Fruit fly (Drosophila melanogaster): Measurements from ENCODE around the gene stumps.

The stumps gene

dm6 chr3R:14653039-14653852, 76.2 kb downstream of the stumps start (continued):
- peak; percentile 22 for TF ChIP-seq spab (GFP tag; optimal IDR thresholded peaks at IDR 0.05)
- no peak for TF ChIP-seq CG32006 (GFP tag; optimal IDR thresholded peaks at IDR 0.05)
- TF ChIP-seq CG11762 (GFP tag; optimal IDR thresholded peaks at IDR 0.05; ENCODE audit: insufficient read depth), result no peak
- peak; percentile 28 for TF ChIP-seq CG10669 (GFP tag; optimal IDR thresholded peaks at IDR 0.05)
- 0 out of 2 replicates have a peak, but pooled peaks have one; percentile 31 for TF ChIP-seq CG15336 (GFP tag; IDR thresholded peaks at IDR 0.05)
- peak; percentile 60 for TF ChIP-seq dsx (GFP tag; optimal IDR thresholded peaks at IDR 0.05; ENCODE audit: poor library complexity, severe bottlenecking)
- peak; percentile 22 for TF ChIP-seq CG9139 (GFP tag; optimal IDR thresholded peaks at IDR 0.05)
- TF ChIP-seq CG16779 (tag; optimal IDR thresholded peaks at IDR 0.05), result no peak
- TF ChIP-seq dac (GFP tag; optimal IDR thresholded peaks at IDR 0.05), result no peak
- TF ChIP-seq esn (GFP tag; optimal IDR thresholded peaks at IDR 0.05), result no peak
- peak; percentile 32 for TF ChIP-seq CG6808 (GFP tag; optimal IDR thresholded peaks at IDR 0.05)

dm6 chr3R:14654231-14654975, 77.4 kb downstream of the stumps start:
- TF ChIP-seq CG16779 (tag; optimal IDR thresholded peaks at IDR 0.05) (no peak), CG6792 (GFP tag; optimal IDR thresholded peaks at IDR 0.05) (no peak), fkh (GFP tag; optimal IDR thresholded peaks at IDR 0.05) (peak; percentile 81), ss (GFP tag; optimal IDR thresholded peaks at IDR 0.05) (peak in 1 of 2 experiments; percentile 27), CG6808 (GFP tag; optimal IDR thresholded peaks at IDR 0.05) (peak; percentile 13), eg (GFP tag; IDR thresholded peaks at IDR 0.05) (0 out of 3 replicates have a peak, but pooled peaks have one; percentile 16), CG6163 (GFP tag; IDR thresholded peaks at IDR 0.05) (peak; percentile 55)

dm6 chr3R:14654976-14655896, 78.2 kb downstream of the stumps start:
- TF ChIP-seq fd59A (GFP tag; optimal IDR thresholded peaks at IDR 0.05), result peak; percentile 90
- TF ChIP-seq CG6163 (GFP tag; IDR thresholded peaks at IDR 0.05), result peak; percentile 96
- peak; percentile 92 for TF ChIP-seq cyc (GFP tag; optimal IDR thresholded peaks at IDR 0.05)
- peak; percentile 90 for TF ChIP-seq dsx (GFP tag; optimal IDR thresholded peaks at IDR 0.05; ENCODE audit: poor library complexity, severe bottlenecking)
- TF ChIP-seq CG34406 (GFP tag; optimal IDR thresholded peaks at IDR 0.05), result peak; percentile 94
- TF ChIP-seq Hr39 (GFP tag; optimal IDR thresholded peaks at IDR 0.05), result peak; percentile 94
- TF ChIP-seq CG10669 (GFP tag; optimal IDR thresholded peaks at IDR 0.05), result peak; percentile 92
- peak; percentile 86 for TF ChIP-seq Sox15 (GFP tag; optimal IDR thresholded peaks at IDR 0.05)
- TF ChIP-seq CG9139 (GFP tag; optimal IDR thresholded peaks at IDR 0.05), result peak; percentile 82
- peak; percentile 94 for TF ChIP-seq lz (GFP tag; optimal IDR thresholded peaks at IDR 0.05)
- peak; percentile 94 for TF ChIP-seq pdm3 (GFP tag; optimal IDR thresholded peaks at IDR 0.05)
- peak; percentile 93 for TF ChIP-seq topi (GFP tag; optimal IDR thresholded peaks at IDR 0.05)
- peak; percentile 88 for TF ChIP-seq CG11902 (GFP tag; optimal IDR thresholded peaks at IDR 0.05)
- peak; percentile 84 for TF ChIP-seq CG8319 (GFP tag; optimal IDR thresholded peaks at IDR 0.05)
- TF ChIP-seq Eip93F (GFP tag; optimal IDR thresholded peaks at IDR 0.05), result peak; percentile 83
- peak; percentile 95 for TF ChIP-seq vri (GFP tag; optimal IDR thresholded peaks at IDR 0.05)
- TF ChIP-seq CG11762 (GFP tag; optimal IDR thresholded peaks at IDR 0.05; ENCODE audit: insufficient read depth), result peak; percentile 86
- peak; percentile 93 for TF ChIP-seq acj6 (GFP tag; optimal IDR thresholded peaks at IDR 0.05)
- TF ChIP-seq OdsH (GFP tag; optimal IDR thresholded peaks at IDR 0.05), result peak; percentile 92
- TF ChIP-seq Ets96B (tag; optimal IDR thresholded peaks at IDR 0.05), result peak; percentile 91
- peak; percentile 87 for TF ChIP-seq fd85E (GFP tag; optimal IDR thresholded peaks at IDR 0.05)
- TF ChIP-seq ss (GFP tag; optimal IDR thresholded peaks at IDR 0.05), result peak; percentile 91 to 92
- TF ChIP-seq CG15336 (GFP tag; IDR thresholded peaks at IDR 0.05), result peak; percentile 94
- TF ChIP-seq Eip75B (GFP tag; optimal IDR thresholded peaks at IDR 0.05), result peak; percentile 94
- TF ChIP-seq dac (GFP tag; optimal IDR thresholded peaks at IDR 0.05), result peak; percentile 73
- TF ChIP-seq Met (GFP tag; optimal IDR thresholded peaks at IDR 0.05), result peak; percentile 95
- TF ChIP-seq CG6276 (GFP tag; optimal IDR thresholded peaks at IDR 0.05), result peak; percentile 93
- TF ChIP-seq CG11294 (GFP tag; IDR thresholded peaks at IDR 0.05), result peak; percentile 82
- TF ChIP-seq salr (GFP tag; optimal IDR thresholded peaks at IDR 0.05), result peak; percentile 79 to 91
- TF ChIP-seq spab (GFP tag; optimal IDR thresholded peaks at IDR 0.05), result peak; percentile 86
- peak; percentile 92 for TF ChIP-seq net (GFP tag; optimal IDR thresholded peaks at IDR 0.05)
- TF ChIP-seq CG31627 (GFP tag; optimal IDR thresholded peaks at IDR 0.05), result peak; percentile 95

Data from whole organism, prepupa.